Worm (Caenorhabditis elegans): Measurements from ENCODE around the gene cas-1.

Gene cas-1

DNA sequence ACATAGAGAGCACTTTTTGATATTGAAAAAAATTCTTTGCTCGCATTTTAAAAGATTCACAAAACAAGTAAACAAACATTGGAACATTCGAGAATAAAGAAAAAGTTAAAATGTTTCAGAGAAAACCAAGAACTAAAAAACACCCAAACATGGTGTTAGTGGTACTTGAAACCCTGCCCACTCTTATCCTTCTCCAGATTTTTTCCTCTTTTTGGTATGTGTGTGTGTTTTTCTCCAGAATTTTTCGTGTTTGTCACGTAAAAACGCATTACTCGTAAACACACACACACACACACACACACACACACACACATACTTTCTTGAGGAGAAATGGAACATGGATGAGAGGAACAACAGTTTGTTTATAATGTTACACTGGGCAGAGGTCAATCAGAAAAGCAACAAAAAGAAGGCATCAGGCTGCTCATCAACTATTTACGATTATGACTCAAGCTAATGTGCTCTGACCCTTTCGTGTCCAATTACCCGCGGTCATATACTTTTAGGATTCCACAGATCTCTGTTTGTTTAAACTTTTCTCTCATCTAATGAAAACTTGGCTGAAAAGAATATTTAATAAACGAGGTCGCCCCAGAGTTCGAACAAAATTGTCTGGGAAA, 41.2 kb downstream of the cas-1 start:
- TF ChIP-seq nhr-76 (tag; optimal IDR thresholded peaks at IDR 0.05) (no peak), aly-2 (tag; optimal IDR thresholded peaks at IDR 0.05) (no peak), ceh-62 (tag; optimal IDR thresholded peaks at IDR 0.05) (no peak), tag-97 (GFP tag; IDR thresholded peaks at IDR 0.05) (no peak), nhr-42 (GFP tag; IDR thresholded peaks at IDR 0.05) (no peak), ctbp-1 (GFP tag; IDR thresholded peaks at IDR 0.05) (no peak), D1046.2 (GFP tag; IDR thresholded peaks at IDR 0.05) (no peak), F10B5.3 (tag; optimal IDR thresholded peaks at IDR 0.05) (no peak), snpc-1.2 (GFP tag; IDR thresholded peaks at IDR 0.05) (no peak), daf-16 (GFP tag; optimal IDR thresholded peaks at IDR 0.05) (peak in 1 of 2 experiments; percentile 43), daf-16 (tag; optimal IDR thresholded peaks at IDR 0.05) (no peak), aha-1 (tag) (peak; percentile 94), nhr-237 (tag; optimal IDR thresholded peaks at IDR 0.05) (no peak), daf-12 (tag; optimal IDR thresholded peaks at IDR 0.05) (no peak), nhr-48 (tag; optimal IDR thresholded peaks at IDR 0.05) (no peak), ztf-7 (tag; optimal IDR thresholded peaks at IDR 0.05) (no peak), vab-7 (GFP tag; IDR thresholded peaks at IDR 0.05) (no peak), sdz-12 (GFP tag; optimal IDR thresholded peaks at IDR 0.05) (no peak), php-3 (GFP tag; IDR thresholded peaks at IDR 0.05) (no peak), zfp-2 (tag; optimal IDR thresholded peaks at IDR 0.05) (no peak), ceh-20 (GFP tag; IDR thresholded peaks at IDR 0.05) (no peak), lin-13 (GFP tag; optimal IDR thresholded peaks at IDR 0.05) (no peak), lin-1 (GFP tag; IDR thresholded peaks at IDR 0.05) (no peak), nhr-6 (tag; optimal IDR thresholded peaks at IDR 0.05) (no peak), gei-8 (GFP tag; optimal IDR thresholded peaks at IDR 0.05) (no peak), unc-62 (GFP tag; optimal IDR thresholded peaks at IDR 0.05 in 1 of 2) (peak in 1 of 2 experiments; percentile 0), unc-62 (tag; optimal IDR thresholded peaks at IDR 0.05) (no peak), lin-38 (GFP tag; IDR thresholded peaks at IDR 0.05) (no peak), hmg-1.1 (GFP tag; IDR thresholded peaks at IDR 0.05) (no peak), ceh-44 (GFP tag; IDR thresholded peaks at IDR 0.05) (no peak), madf-9 (GFP tag; conservative IDR thresholded peaks at IDR 0.05) (no peak), lir-3 (tag; optimal IDR thresholded peaks at IDR 0.05) (no peak), ceh-82 (tag; optimal IDR thresholded peaks at IDR 0.05) (no peak), mes-2 (tag; optimal IDR thresholded peaks at IDR 0.05; ENCODE audit: poor library complexity, severe bottlenecking) (peak; percentile 1), Y105C5A.15 (GFP tag; IDR thresholded peaks at IDR 0.05) (no peak), ztf-11 (tag; optimal IDR thresholded peaks at IDR 0.05) (no peak), dmd-9 (GFP tag; IDR thresholded peaks at IDR 0.05) (no peak), ces-1 (GFP tag; optimal IDR thresholded peaks at IDR 0.05) (no peak), pqm-1 (tag; optimal IDR thresholded peaks at IDR 0.05) (no peak), hif-1 (tag; optimal IDR thresholded peaks at IDR 0.05) (peak in 1 of 2 experiments; percentile 94), nhr-10 (tag; optimal IDR thresholded peaks at IDR 0.05) (no peak), nhr-102 (tag; optimal IDR thresholded peaks at IDR 0.05) (no peak), mdt-29 (GFP tag; IDR thresholded peaks at IDR 0.05) (no peak)

DNA sequence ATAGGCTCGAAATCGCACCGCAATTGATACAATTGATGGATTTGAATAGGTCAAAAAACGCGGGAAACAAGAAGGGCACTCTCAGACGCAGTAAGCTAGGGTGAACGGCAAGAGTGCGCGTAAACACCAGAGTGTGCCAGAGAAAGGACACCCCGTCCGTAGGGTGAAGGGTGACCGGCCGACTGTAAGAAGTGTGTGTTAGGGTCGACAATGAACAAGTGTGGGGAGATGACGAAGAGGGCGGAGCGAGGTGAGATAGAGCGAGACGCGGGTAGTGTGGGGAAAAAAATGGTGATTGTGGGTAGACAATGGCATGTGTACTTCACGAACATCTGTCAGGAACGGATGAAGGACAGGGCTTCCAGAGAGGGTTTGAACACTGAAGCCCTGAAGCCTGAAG, 42.5 kb downstream of the cas-1 start:
- no peak for TF ChIP-seq spr-3 (GFP tag; optimal IDR thresholded peaks at IDR 0.05)
- TF ChIP-seq saeg-2 (GFP tag; IDR thresholded peaks at IDR 0.05), result no peak
- no peak for TF ChIP-seq hlh-30 (tag; optimal IDR thresholded peaks at IDR 0.05; ENCODE audit: insufficient read depth)
- TF ChIP-seq lin-38 (GFP tag; IDR thresholded peaks at IDR 0.05), result no peak
- no peak for TF ChIP-seq mep-1 (tag; optimal IDR thresholded peaks at IDR 0.05)
- no peak for TF ChIP-seq arid-1 (GFP tag; conservative IDR thresholded peaks at IDR 0.05)
- TF ChIP-seq vab-7 (GFP tag; IDR thresholded peaks at IDR 0.05), result no peak
- no peak for TF ChIP-seq tag-97 (GFP tag; IDR thresholded peaks at IDR 0.05)
- TF ChIP-seq lim-7 (GFP tag; IDR thresholded peaks at IDR 0.05), result no peak
- no peak for TF ChIP-seq ZK337.2 (GFP tag; IDR thresholded peaks at IDR 0.05)
- TF ChIP-seq hmg-1.1 (GFP tag; IDR thresholded peaks at IDR 0.05), result no peak
- no peak for TF ChIP-seq egl-43 (GFP tag; IDR thresholded peaks at IDR 0.05)
- TF ChIP-seq mdt-29 (GFP tag; IDR thresholded peaks at IDR 0.05), result no peak
- no peak for TF ChIP-seq ces-1 (GFP tag; optimal IDR thresholded peaks at IDR 0.05)
